Fruit fly (Drosophila melanogaster): ENCODE measurements around the gene Tspo.
A peak's percentile ranks its signal among the peaks of the same experiment; 100 is the strongest.

Gene Tspo

DNA sequence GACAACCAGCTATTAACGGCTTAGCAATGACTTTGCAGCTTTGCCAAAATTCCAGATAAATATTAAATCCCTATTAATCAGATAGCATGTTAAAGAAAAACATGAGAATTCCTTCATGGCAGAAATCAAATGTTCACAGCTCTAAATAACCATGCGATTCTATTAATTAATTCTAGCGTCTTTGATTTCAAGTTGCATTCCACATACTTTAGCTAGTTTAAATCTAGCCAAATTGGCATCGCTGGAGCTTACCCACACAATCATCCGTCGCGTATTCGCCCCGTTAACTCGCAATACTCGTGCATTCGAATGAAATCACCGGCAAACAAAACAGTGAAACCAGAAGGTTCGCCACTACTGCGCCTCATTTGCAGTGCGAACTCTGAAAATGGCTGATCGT, at the start of gene Tspo:
Tspo (plus strand) TSS at position 302 of the 400 bp plus-strand sequence.
- TF ChIP-seq pan (optimal IDR thresholded peaks at IDR 0.05): no peak
- TF ChIP-seq psq (optimal IDR thresholded peaks at IDR 0.05): no peak
- TF ChIP-seq Dll (optimal IDR thresholded peaks at IDR 0.05): no peak
- TF ChIP-seq usp (GFP tag; optimal IDR thresholded peaks at IDR 0.05): no peak
- no peak for TF ChIP-seq EcR (GFP tag; optimal IDR thresholded peaks at IDR 0.05)
- TF ChIP-seq CG8478 (optimal IDR thresholded peaks at IDR 0.05): no peak

DNA sequence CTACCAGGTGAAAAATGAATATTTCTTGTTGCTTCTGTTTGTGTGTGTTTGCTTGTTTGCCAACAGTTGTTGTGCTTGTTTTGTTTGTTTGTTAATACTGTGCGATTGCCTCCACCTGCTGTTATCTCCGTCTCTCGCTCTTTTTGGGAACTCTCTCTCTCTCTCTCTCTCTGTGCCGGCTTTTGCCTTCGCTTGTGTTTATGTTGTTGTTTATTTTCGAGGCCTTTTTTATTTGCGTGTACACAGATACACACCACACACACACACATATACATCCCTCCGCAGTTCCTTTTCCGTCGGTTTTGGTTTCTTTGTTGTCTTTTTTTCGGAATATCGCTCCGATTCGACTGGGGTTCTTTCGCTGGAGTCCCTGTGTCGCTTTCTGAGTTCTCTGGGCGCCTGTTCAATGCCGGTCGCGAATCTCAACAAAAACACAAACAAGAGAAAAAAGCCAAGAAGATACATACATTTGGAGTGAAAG, 48.8 kb upstream of the Tspo start:
- TF ChIP-seq Dll (optimal IDR thresholded peaks at IDR 0.05): peak; percentile 44
- no peak for TF ChIP-seq pan (optimal IDR thresholded peaks at IDR 0.05)

DNA sequence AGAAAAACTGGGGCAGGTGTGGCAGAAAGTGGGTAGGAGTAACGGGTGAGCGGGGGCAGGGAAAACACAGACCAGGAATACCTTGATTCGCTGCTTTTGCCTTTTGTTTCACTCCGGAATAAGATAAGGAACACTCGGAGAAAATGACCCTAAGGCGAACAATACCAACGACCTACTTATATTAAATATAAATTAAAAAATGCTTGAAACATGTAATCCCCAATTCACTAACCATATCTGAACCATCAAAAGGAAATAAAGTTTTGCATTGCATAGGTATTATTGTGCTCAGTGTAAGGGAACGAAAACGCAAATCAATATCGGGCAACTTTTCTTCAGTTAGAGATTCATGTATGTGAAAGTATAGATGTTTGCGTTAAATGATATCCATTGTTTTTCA, 47.4 kb upstream of the Tspo start:
- TF ChIP-seq pan (optimal IDR thresholded peaks at IDR 0.05) (no peak), Dll (optimal IDR thresholded peaks at IDR 0.05) (no peak), EcR (GFP tag; optimal IDR thresholded peaks at IDR 0.05) (no peak), psq (optimal IDR thresholded peaks at IDR 0.05) (no peak), usp (GFP tag; optimal IDR thresholded peaks at IDR 0.05) (no peak), CG8478 (optimal IDR thresholded peaks at IDR 0.05) (no peak)

DNA sequence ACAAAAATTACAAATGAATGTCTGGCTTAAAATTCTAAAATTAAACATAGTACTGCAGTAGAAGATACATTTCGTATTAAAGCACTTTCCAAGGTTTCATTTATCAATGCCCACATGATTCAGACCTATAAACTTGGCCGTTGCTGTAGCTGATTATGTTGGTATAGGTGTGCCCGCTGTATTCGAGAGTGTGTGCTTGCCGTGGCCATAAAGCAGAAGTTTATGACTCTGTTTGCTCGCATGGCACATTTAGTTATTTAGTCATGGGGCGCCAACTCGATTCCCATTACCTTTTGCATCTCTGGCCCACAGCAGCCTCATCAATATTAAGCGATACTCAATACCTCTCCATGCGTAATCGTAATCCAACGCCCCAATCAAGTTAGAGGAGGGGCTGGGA, 46.4 kb upstream of the Tspo start:
- TF ChIP-seq psq (optimal IDR thresholded peaks at IDR 0.05): no peak
- no peak for TF ChIP-seq usp (GFP tag; optimal IDR thresholded peaks at IDR 0.05)
- TF ChIP-seq CG8478 (optimal IDR thresholded peaks at IDR 0.05): no peak
- no peak for TF ChIP-seq pan (optimal IDR thresholded peaks at IDR 0.05)
- no peak for TF ChIP-seq EcR (GFP tag; optimal IDR thresholded peaks at IDR 0.05)
- no peak for TF ChIP-seq Dll (optimal IDR thresholded peaks at IDR 0.05)

dm6 chr2L:514124-514818, 45.1 kb upstream of the Tspo start:
- TF ChIP-seq usp (GFP tag; optimal IDR thresholded peaks at IDR 0.05) (no peak), Dll (optimal IDR thresholded peaks at IDR 0.05) (no peak), pan (optimal IDR thresholded peaks at IDR 0.05) (no peak), psq (optimal IDR thresholded peaks at IDR 0.05) (no peak), EcR (GFP tag; optimal IDR thresholded peaks at IDR 0.05) (no peak), CG8478 (optimal IDR thresholded peaks at IDR 0.05) (no peak)

dm6 chr2L:516032-516993, 43.1 kb upstream of the Tspo start:
- TF ChIP-seq psq (optimal IDR thresholded peaks at IDR 0.05) (no peak), Dll (optimal IDR thresholded peaks at IDR 0.05) (peak; percentile 87), EcR (GFP tag; optimal IDR thresholded peaks at IDR 0.05) (no peak), CG8478 (optimal IDR thresholded peaks at IDR 0.05) (peak; percentile 14), usp (GFP tag; optimal IDR thresholded peaks at IDR 0.05) (no peak), pan (optimal IDR thresholded peaks at IDR 0.05) (no peak)

- no peak for TF ChIP-seq psq (optimal IDR thresholded peaks at IDR 0.05)
- no peak for TF ChIP-seq CG8478 (optimal IDR thresholded peaks at IDR 0.05)
- no peak for TF ChIP-seq Dll (optimal IDR thresholded peaks at IDR 0.05)
- TF ChIP-seq pan (optimal IDR thresholded peaks at IDR 0.05): no peak
- TF ChIP-seq EcR (GFP tag; optimal IDR thresholded peaks at IDR 0.05): no peak
- no peak for TF ChIP-seq usp (GFP tag; optimal IDR thresholded peaks at IDR 0.05)
Measured at dm6 chr2L:517911-518619, 41.3 kb upstream of the Tspo start.

- TF ChIP-seq Dll (optimal IDR thresholded peaks at IDR 0.05): no peak
- no peak for TF ChIP-seq usp (GFP tag; optimal IDR thresholded peaks at IDR 0.05)
- no peak for TF ChIP-seq EcR (GFP tag; optimal IDR thresholded peaks at IDR 0.05)
- TF ChIP-seq psq (optimal IDR thresholded peaks at IDR 0.05): no peak
- no peak for TF ChIP-seq CG8478 (optimal IDR thresholded peaks at IDR 0.05)
- TF ChIP-seq pan (optimal IDR thresholded peaks at IDR 0.05): no peak
Measured at dm6 chr2L:518620-518913, 40.8 kb upstream of the Tspo start.

- TF ChIP-seq pan (optimal IDR thresholded peaks at IDR 0.05) (no peak), Dll (optimal IDR thresholded peaks at IDR 0.05) (no peak), EcR (GFP tag; optimal IDR thresholded peaks at IDR 0.05) (no peak), CG8478 (optimal IDR thresholded peaks at IDR 0.05) (no peak), usp (GFP tag; optimal IDR thresholded peaks at IDR 0.05) (no peak), psq (optimal IDR thresholded peaks at IDR 0.05) (no peak)
Measured at dm6 chr2L:518979-519891, 40.2 kb upstream of the Tspo start.

dm6 chr2L:520331-521000, 38.9 kb upstream of the Tspo start:
- TF ChIP-seq psq (optimal IDR thresholded peaks at IDR 0.05): no peak
- no peak for TF ChIP-seq EcR (GFP tag; optimal IDR thresholded peaks at IDR 0.05)
- no peak for TF ChIP-seq usp (GFP tag; optimal IDR thresholded peaks at IDR 0.05)
- TF ChIP-seq pan (optimal IDR thresholded peaks at IDR 0.05): no peak
- TF ChIP-seq CG8478 (optimal IDR thresholded peaks at IDR 0.05): no peak
- TF ChIP-seq Dll (optimal IDR thresholded peaks at IDR 0.05): no peak

Measured in whole organism.